Worm (Caenorhabditis elegans) whole organism, L1 larva: ENCODE data around the gene F41E6.12.

Experiments
- C16A3.4 ChIP-seq: fragments of 150-350 bp; optimal IDR thresholded peaks from 2 replicates; lab custom pipeline; 2014; ENCODE audit warnings: missing biosample characterization, missing genetic modification characterization
- F16B12.6 ChIP-seq: fragments of 150-350 bp; optimal IDR thresholded peaks from 2 replicates; lab custom pipeline; 2014; ENCODE audit warnings: missing biosample characterization, missing genetic modification characterization
- aly-2 ChIP-seq: fragments of 150-350 bp; optimal IDR thresholded peaks from 2 replicates; lab custom pipeline; 2014; ENCODE audit warnings: missing biosample characterization, missing genetic modification characterization
- ama-1 ChIP-seq: fragments of 150-350 bp; optimal IDR thresholded peaks from 2 replicates; lab custom pipeline; 2014
- blmp-1 ChIP-seq: fragments of 150-350 bp; optimal IDR thresholded peaks from 2 replicates; lab custom pipeline; 2014; ENCODE audit warnings: missing biosample characterization, missing genetic modification characterization
- ceh-63 ChIP-seq: fragments of 200-800 bp; sonication (Bioruptor generic); optimal IDR thresholded peaks from 2 replicates; lab custom pipeline; 2018; ENCODE audit warnings: mild to moderate bottlenecking, missing genetic modification characterization, missing compliant biosample characterization
- ceh-82 ChIP-seq, 3 experiments: fragments of 150-350 bp in 1 of 3; sonication (generic microtip) in 2 of 3; optimal IDR thresholded peaks; 2 replicates each; lab custom pipeline; 2014 to 2017; ENCODE audit warnings: missing biosample characterization in 3 of 3, missing genetic modification characterization in 3 of 3
- ceh-88 ChIP-seq: fragments of 200-800 bp; sonication (Bioruptor generic); IDR thresholded peaks from 2 replicates; pipeline ENCODE4 v1.3.6; 2022; ENCODE audit warnings: missing genetic modification characterization, missing compliant biosample characterization
- dpl-1 ChIP-seq, 3 experiments: fragments of 150-350 bp in 2 of 3; sonication (generic microtip) in 1 of 3; optimal IDR thresholded peaks; 2 replicates each; lab custom pipeline; 2014 to 2017; ENCODE audit warnings: missing biosample characterization in 3 of 3, missing genetic modification characterization in 3 of 3, missing genetic modification reagents in 3 of 3
- dsc-1 ChIP-seq: sonication (generic microtip); optimal IDR thresholded peaks from 2 replicates; lab custom pipeline; 2016; ENCODE audit warnings: mild to moderate bottlenecking, missing genetic modification characterization, missing compliant biosample characterization
- efl-1 ChIP-seq, 4 experiments: fragments of 150-350 bp; optimal IDR thresholded peaks in 3 of 4; peaks in 1 of 4; 1 replicate in 1 of 4; 2 replicates in 3 of 4; lab custom pipeline; 2014; ENCODE audit warnings: missing biosample characterization in 2 of 4, missing genetic modification characterization in 2 of 4, missing genetic modification reagents in 2 of 4
- efl-3 ChIP-seq: fragments of 200-800 bp; sonication (Bioruptor generic); optimal IDR thresholded peaks from 2 replicates; lab custom pipeline; 2018; ENCODE audit warnings: mild to moderate bottlenecking, missing genetic modification characterization, missing compliant biosample characterization
- egl-27 ChIP-seq, 2 experiments: fragments of 150-350 bp in 1 of 2; sonication (generic microtip); optimal IDR thresholded peaks; 3 replicates each; lab custom pipeline; 2017 to 2018; ENCODE audit warnings: missing biosample characterization in 2 of 2, missing genetic modification characterization in 2 of 2, missing genetic modification reagents in 2 of 2
- elt-3 ChIP-seq, 6 experiments: fragments of 150-350 bp in 1 of 6; sonication (generic microtip); optimal IDR thresholded peaks; 2 replicates each; lab custom pipeline; 2017 to 2018; ENCODE audit warnings: missing biosample characterization in 6 of 6, missing genetic modification characterization in 6 of 6, inconsistent platforms in 1 of 6
- fkh-4 ChIP-seq: sonication (generic microtip); optimal IDR thresholded peaks from 2 replicates; lab custom pipeline; 2016; ENCODE audit warnings: missing compliant biosample characterization, missing genetic modification characterization, borderline replicate concordance
- fkh-8 ChIP-seq: sonication (generic microtip); optimal IDR thresholded peaks from 2 replicates; lab custom pipeline; 2016; ENCODE audit warnings: mild to moderate bottlenecking, missing genetic modification characterization, missing compliant biosample characterization
- hlh-17 ChIP-seq: fragments of 200-800 bp; sonication (Bioruptor generic); optimal IDR thresholded peaks from 2 replicates; lab custom pipeline; 2018; ENCODE audit warnings: missing genetic modification characterization, mild to moderate bottlenecking, missing compliant biosample characterization, moderate library complexity, borderline replicate concordance
- irx-1 ChIP-seq: sonication (generic microtip); optimal IDR thresholded peaks from 2 replicates; lab custom pipeline; 2016; ENCODE audit warnings: missing genetic modification characterization, missing compliant biosample characterization
- lin-14 ChIP-seq: fragments of 200-800 bp; sonication (Bioruptor generic); optimal IDR thresholded peaks from 2 replicates; lab custom pipeline; 2018; ENCODE audit warnings: mild to moderate bottlenecking, missing genetic modification characterization, moderate library complexity, missing compliant biosample characterization
- lin-15B ChIP-seq: fragments of 150-350 bp; sonication (generic microtip); optimal IDR thresholded peaks from 3 replicates; lab custom pipeline; 2014; ENCODE audit warnings: missing biosample characterization, missing genetic modification characterization
- lin-35 ChIP-seq, 2 experiments: fragments of 150-350 bp; optimal IDR thresholded peaks; 2 replicates each; lab custom pipeline; 2014; ENCODE audit warnings: missing biosample characterization in 2 of 2, missing genetic modification characterization in 2 of 2, missing genetic modification reagents in 2 of 2
- lsy-2 ChIP-seq, 2 experiments: fragments of 150-350 bp; optimal IDR thresholded peaks; 2 replicates each; lab custom pipeline; 2014; ENCODE audit warnings: missing biosample characterization in 2 of 2, missing genetic modification characterization in 2 of 2
- mep-1 ChIP-seq: fragments of 150-350 bp; optimal IDR thresholded peaks from 2 replicates; lab custom pipeline; 2014; ENCODE audit warnings: missing biosample characterization, missing genetic modification characterization
- nhr-12 ChIP-seq: sonication (generic microtip); optimal IDR thresholded peaks from 2 replicates; lab custom pipeline; 2017; ENCODE audit warnings: missing biosample characterization, missing genetic modification characterization
- nhr-19 ChIP-seq: fragments of 200-800 bp; sonication (Bioruptor generic); conservative IDR thresholded peaks from 2 replicates; pipeline ENCODE4 v1.3.6; 2022; ENCODE audit warnings: missing genetic modification characterization, missing compliant biosample characterization
- nhr-20 ChIP-seq: sonication (generic microtip); optimal IDR thresholded peaks from 2 replicates; lab custom pipeline; 2016; ENCODE audit warnings: mild to moderate bottlenecking, missing genetic modification characterization, missing compliant biosample characterization
- nhr-47 ChIP-seq: sonication (generic microtip); optimal IDR thresholded peaks from 2 replicates; lab custom pipeline; 2016; ENCODE audit warnings: mild to moderate bottlenecking, missing genetic modification characterization, moderate library complexity, missing compliant biosample characterization
- nhr-71 ChIP-seq: sonication (generic microtip); optimal IDR thresholded peaks from 2 replicates; lab custom pipeline; 2016; ENCODE audit warnings: mild to moderate bottlenecking, missing genetic modification characterization, moderate library complexity, missing compliant biosample characterization
- nhr-85 ChIP-seq: sonication (generic microtip); peaks from one replicate; lab custom pipeline; 2016; ENCODE audit warnings: missing genetic modification characterization, inconsistent platforms, missing compliant biosample characterization
- nhr-90 ChIP-seq: sonication (generic microtip); optimal IDR thresholded peaks from 2 replicates; lab custom pipeline; 2016; ENCODE audit warnings: mild to moderate bottlenecking, missing genetic modification characterization, missing compliant biosample characterization; ENCODE audit not compliant: poor library complexity
- pag-3 ChIP-seq: sonication (generic microtip); optimal IDR thresholded peaks from 2 replicates; lab custom pipeline; 2017; ENCODE audit warnings: missing genetic modification characterization, mild to moderate bottlenecking, missing compliant biosample characterization, antibody characterized with exemption, borderline replicate concordance; ENCODE audit not compliant: insufficient read depth
- pax-3 ChIP-seq: fragments of 200-800 bp; sonication (Bioruptor generic); optimal IDR thresholded peaks from 2 replicates; lab custom pipeline; 2018; ENCODE audit warnings: mild to moderate bottlenecking, missing genetic modification characterization, moderate library complexity, missing compliant biosample characterization
- pqm-1 ChIP-seq: sonication (generic microtip); optimal IDR thresholded peaks from 3 replicates; lab custom pipeline; 2017; ENCODE audit warnings: missing biosample characterization, missing genetic modification characterization
- snpc-4 ChIP-seq: fragments of 150-350 bp; optimal IDR thresholded peaks from 2 replicates; lab custom pipeline; 2014; ENCODE audit warnings: missing biosample characterization, missing genetic modification characterization
- snu-23 ChIP-seq: sonication (generic microtip); optimal IDR thresholded peaks from 2 replicates; lab custom pipeline; 2016; ENCODE audit warnings: missing genetic modification characterization, missing compliant biosample characterization
- swsn-7 ChIP-seq: sonication (generic microtip); optimal IDR thresholded peaks from 2 replicates; lab custom pipeline; 2016; ENCODE audit warnings: missing genetic modification characterization, missing compliant biosample characterization
- tbx-2 ChIP-seq: sonication (generic microtip); optimal IDR thresholded peaks from 2 replicates; lab custom pipeline; 2016; ENCODE audit warnings: missing genetic modification characterization, missing compliant biosample characterization
- unc-30 ChIP-seq: sonication (generic microtip); optimal IDR thresholded peaks from 2 replicates; lab custom pipeline; 2017; ENCODE audit warnings: missing biosample characterization, missing genetic modification characterization
- unc-86 ChIP-seq: sonication (generic microtip); optimal IDR thresholded peaks from 2 replicates; lab custom pipeline; 2016; ENCODE audit warnings: missing genetic modification characterization, missing compliant biosample characterization
- unc-98 ChIP-seq: fragments of 200-800 bp; sonication (Bioruptor generic); IDR thresholded peaks from 2 replicates; pipeline ENCODE4 v1.3.6; 2022; ENCODE audit warnings: missing genetic modification characterization, missing compliant biosample characterization
- zip-4 ChIP-seq: fragments of 200-800 bp; sonication (Bioruptor generic); optimal IDR thresholded peaks from 2 replicates; lab custom pipeline; 2018; ENCODE audit warnings: mild to moderate bottlenecking, missing genetic modification characterization, moderate library complexity, missing compliant biosample characterization

F41E6.12 gene

DNA sequence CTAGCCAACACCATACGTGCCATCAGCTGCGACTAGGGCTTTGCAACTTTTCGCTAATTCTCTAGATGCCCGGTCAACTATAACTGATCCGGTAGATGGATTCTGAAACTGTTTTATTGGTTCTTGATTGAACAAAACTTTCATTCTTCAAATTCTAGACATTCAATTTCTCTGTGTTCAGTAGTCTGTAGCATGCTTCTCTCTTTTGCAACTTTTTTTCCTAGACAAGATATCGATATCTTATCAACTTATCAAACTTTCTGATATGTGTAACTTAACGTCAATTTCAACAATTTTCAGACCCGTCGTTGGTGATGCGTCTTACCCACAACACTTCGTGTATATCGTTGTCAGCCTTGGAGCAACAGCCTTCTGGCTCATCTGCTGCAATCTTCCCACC lies 36.8 kb upstream of the F41E6.12 start, which contains the start of gene ZC190.4:
Gene ZC190.4 (plus strand): TSS at position 301 of the 400 bp plus-strand sequence.
- TF ChIP-seq efl-1 (optimal IDR thresholded peaks at IDR 0.05; lab: Kevin White, UChicago) (no peak), efl-1 (GFP tag; optimal IDR thresholded peaks at IDR 0.05 in 1 of 2; lab: Kevin White, UChicago) (peak in 1 of 2 experiments; percentile 58), aly-2 (tag; lab: Kevin White, UChicago) (no peak)

ce11 chrV:8663023-8663422 lies 34.1 kb upstream of the F41E6.12 start:
- TF ChIP-seq snpc-4 (tag; lab: Kevin White, UChicago) (peak; percentile 7), unc-86 (tag; lab: Kevin White, UChicago) (peak; percentile 81), irx-1 (tag; lab: Kevin White, UChicago) (peak; percentile 10), ama-1 (lab: Kevin White, UChicago) (no peak), snu-23 (GFP tag; lab: Kevin White, UChicago) (peak; percentile 7), ceh-82 (tag; optimal IDR thresholded peaks at IDR 0.05; lab: Kevin White, UChicago) (peak in 2 of 3 experiments; percentile 14 to 33), nhr-71 (tag; lab: Kevin White, UChicago) (peak; percentile 67), tbx-2 (tag; lab: Kevin White, UChicago) (peak; percentile 43), nhr-12 (tag; lab: Kevin White, UChicago) (no peak), swsn-7 (peak; percentile 39), dsc-1 (tag; lab: Kevin White, UChicago) (peak; percentile 45), pqm-1 (tag; lab: Kevin White, UChicago) (no peak), unc-98 (GFP tag; lab: Robert Waterston, UW) (no peak), mep-1 (tag; lab: Kevin White, UChicago) (peak; percentile 18), lsy-2 (tag; optimal IDR thresholded peaks at IDR 0.05; lab: Kevin White, UChicago) (peak in 1 of 2 experiments; percentile 14), lin-14 (GFP tag; lab: Kevin White, UChicago) (peak; percentile 91), nhr-47 (tag; lab: Kevin White, UChicago) (peak; percentile 40), lin-15B (tag; lab: Kevin White, UChicago) (no peak), blmp-1 (tag; lab: Kevin White, UChicago) (no peak), efl-1 (optimal IDR thresholded peaks at IDR 0.05; lab: Kevin White, UChicago) (peak in 1 of 2 experiments; percentile 16), efl-1 (GFP tag; optimal IDR thresholded peaks at IDR 0.05 in 1 of 2; lab: Kevin White, UChicago) (peak in 1 of 2 experiments; percentile 51), F16B12.6 (tag; lab: Kevin White, UChicago) (no peak), pax-3 (tag; lab: Kevin White, UChicago) (no peak), ceh-88 (no peak), nhr-19 (GFP tag; lab: Robert Waterston, UW) (no peak), fkh-8 (tag; lab: Kevin White, UChicago) (peak; percentile 70), fkh-4 (tag; lab: Kevin White, UChicago) (no peak), lin-35 (GFP tag; optimal IDR thresholded peaks at IDR 0.05; lab: Kevin White, UChicago) (peak in 1 of 2 experiments; percentile 1), unc-30 (tag; lab: Kevin White, UChicago) (no peak), egl-27 (tag; optimal IDR thresholded peaks at IDR 0.05; lab: Kevin White, UChicago) (no peak), ceh-63 (GFP tag; lab: Kevin White, UChicago) (no peak), dpl-1 (GFP tag; optimal IDR thresholded peaks at IDR 0.05; lab: Kevin White, UChicago) (no peak), zip-4 (GFP tag; lab: Kevin White, UChicago) (no peak)

DNA sequence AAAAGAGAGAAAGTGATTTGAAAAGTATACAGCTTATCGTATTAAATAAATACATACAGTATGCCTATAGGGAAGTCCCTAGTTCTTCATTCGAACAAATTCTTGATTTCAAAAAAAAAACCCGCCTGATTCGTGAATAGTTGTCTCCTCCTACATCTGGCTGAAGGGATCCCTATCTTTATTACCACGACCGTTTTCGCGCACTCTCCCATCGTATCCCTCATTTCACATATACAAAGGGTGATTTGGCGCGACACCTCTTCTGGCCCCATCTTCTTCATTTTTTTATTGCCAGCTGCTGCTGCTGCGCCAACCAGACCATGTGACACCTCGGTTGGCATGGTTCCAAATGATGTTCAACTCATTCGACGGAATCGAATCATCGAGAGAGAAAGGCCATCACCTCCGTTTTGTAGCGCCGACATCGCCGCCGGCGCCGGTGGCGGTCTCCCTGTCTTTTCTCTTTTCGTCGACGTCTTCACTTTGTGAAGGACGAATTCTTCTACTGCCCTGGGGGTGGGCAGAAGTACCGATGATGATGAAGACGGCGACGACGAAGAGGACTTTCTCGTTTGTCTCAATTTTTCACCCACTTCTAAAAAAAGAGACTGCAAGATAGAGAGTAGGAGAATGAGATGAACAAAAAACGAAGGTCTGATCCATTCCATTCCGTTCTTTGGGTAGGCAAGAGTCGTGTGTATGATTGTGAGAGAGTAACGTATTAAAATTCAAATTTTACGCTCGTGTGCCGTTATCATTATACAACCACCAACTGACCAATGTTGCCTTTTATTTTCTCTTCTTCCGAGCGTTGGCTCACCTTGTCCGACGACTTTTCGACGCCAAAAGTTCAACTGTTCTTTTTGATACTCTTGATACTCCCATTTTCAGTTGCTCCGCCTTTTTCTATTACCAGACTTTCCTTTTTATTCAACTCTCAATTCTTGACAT lies 33.4 kb upstream of the F41E6.12 start:
- TF ChIP-seq tbx-2 (tag; lab: Kevin White, UChicago) (peak; percentile 53), efl-1 (optimal IDR thresholded peaks at IDR 0.05; lab: Kevin White, UChicago) (no peak), efl-1 (GFP tag; optimal IDR thresholded peaks at IDR 0.05 in 1 of 2; lab: Kevin White, UChicago) (peak in 1 of 2 experiments; percentile 75), mep-1 (tag; lab: Kevin White, UChicago) (peak; percentile 47), C16A3.4 (tag; lab: Kevin White, UChicago) (peak; percentile 34), nhr-19 (GFP tag; lab: Robert Waterston, UW) (peak; percentile 64), hlh-17 (GFP tag; lab: Kevin White, UChicago) (no peak), swsn-7 (peak; percentile 6), nhr-47 (tag; lab: Kevin White, UChicago) (peak; percentile 69), lin-35 (GFP tag; optimal IDR thresholded peaks at IDR 0.05; lab: Kevin White, UChicago) (peak in 1 of 2 experiments; percentile 36), elt-3 (tag; optimal IDR thresholded peaks at IDR 0.05; lab: Kevin White, UChicago) (peak in 4 of 6 experiments; percentile 13 to 64 (median 35)), efl-3 (GFP tag; lab: Kevin White, UChicago) (no peak), pqm-1 (tag; lab: Kevin White, UChicago) (no peak), pag-3 (tag; lab: Kevin White, UChicago) (peak; percentile 19), nhr-85 (tag; lab: Kevin White, UChicago) (peak; percentile 99), aly-2 (tag; lab: Kevin White, UChicago) (no peak), nhr-20 (peak; percentile 86), nhr-71 (tag; lab: Kevin White, UChicago) (peak; percentile 86), nhr-90 (peak; percentile 85), ceh-82 (tag; optimal IDR thresholded peaks at IDR 0.05; lab: Kevin White, UChicago) (peak in 1 of 3 experiments; percentile 19), snu-23 (GFP tag; lab: Kevin White, UChicago) (peak; percentile 71), lin-14 (GFP tag; lab: Kevin White, UChicago) (peak; percentile 93), snpc-4 (tag; lab: Kevin White, UChicago) (peak; percentile 4)
